Fruit fly (Drosophila melanogaster) whole organism, wandering third instar larva: Measurements from ENCODE around the gene HERC2.

Source experiments
- Hr78 ChIP-seq: fragments of >200 bp; optimal IDR thresholded peaks from 2 replicates; lab custom pipeline; 2017; ENCODE audit warnings: missing biosample characterization, missing genetic modification characterization
- OdsH ChIP-seq: fragments of 200-800 bp; sonication (Bioruptor generic); optimal IDR thresholded peaks from 2 replicates; lab custom pipeline; 2016; ENCODE audit warnings: missing biosample characterization, mild to moderate bottlenecking, missing genetic modification characterization
- fru ChIP-seq: fragments of 200-800 bp; sonication (Bioruptor generic); optimal IDR thresholded peaks from 3 replicates; lab custom pipeline; 2016; ENCODE audit warnings: missing biosample characterization, mild to moderate bottlenecking, missing genetic modification characterization
- pan ChIP-seq: fragments of >200 bp; optimal IDR thresholded peaks from 2 replicates; lab custom pipeline; 2017

dm6 chrX:20418864-20419263 is 24.7 kb downstream of the HERC2 start, which contains the start of gene Obp19c:
- TF ChIP-seq pan = no peak
- no peak for TF ChIP-seq Hr78 (GFP tag; lab: Kevin White, UChicago)
- TF ChIP-seq fru (GFP tag; lab: Kevin White, UChicago) = no peak
- no peak for TF ChIP-seq OdsH (GFP tag; lab: Kevin White, UChicago)
